Worm (Caenorhabditis elegans) whole organism, L4/young adult: Measurements from ENCODE around the gene pisy-1.

Experiments
- W03F9.2 ChIP-seq: fragments of 150-350 bp; optimal IDR thresholded peaks from 2 replicates; lab custom pipeline; 2014; ENCODE audit warnings: missing biosample characterization, missing genetic modification characterization
- dao-5 ChIP-seq: sonication (generic microtip); optimal IDR thresholded peaks from 2 replicates; lab custom pipeline; 2016; ENCODE audit warnings: missing genotype, missing genetic modification characterization, moderate library complexity, missing compliant biosample characterization
- him-1 ChIP-seq: sonication (generic microtip); optimal IDR thresholded peaks from 2 replicates; lab custom pipeline; 2016; ENCODE audit warnings: missing genotype, missing genetic modification reagents, missing genetic modification characterization, missing compliant biosample characterization

ce11 chrII:12767258-12767824 is 29.2 kb upstream of the pisy-1 start:
- no peak for TF ChIP-seq W03F9.2 (tag; lab: Kevin White, UChicago)
- no peak for TF ChIP-seq him-1 (tag; lab: Kevin White, UChicago)
- no peak for TF ChIP-seq dao-5 (tag; lab: Kevin White, UChicago)
